Fruit fly (Drosophila melanogaster) S2 (cell line): ENCODE data around the gene Sap30.

Experiments
- CG8478 ChIP-seq: fragments of >200 bp; optimal IDR thresholded peaks from 2 replicates; lab custom pipeline; 2018
- CTCF ChIP-seq, 2 experiments: fragments of >200 bp; optimal IDR thresholded peaks; 2 replicates each; lab custom pipeline; 2018

DNA sequence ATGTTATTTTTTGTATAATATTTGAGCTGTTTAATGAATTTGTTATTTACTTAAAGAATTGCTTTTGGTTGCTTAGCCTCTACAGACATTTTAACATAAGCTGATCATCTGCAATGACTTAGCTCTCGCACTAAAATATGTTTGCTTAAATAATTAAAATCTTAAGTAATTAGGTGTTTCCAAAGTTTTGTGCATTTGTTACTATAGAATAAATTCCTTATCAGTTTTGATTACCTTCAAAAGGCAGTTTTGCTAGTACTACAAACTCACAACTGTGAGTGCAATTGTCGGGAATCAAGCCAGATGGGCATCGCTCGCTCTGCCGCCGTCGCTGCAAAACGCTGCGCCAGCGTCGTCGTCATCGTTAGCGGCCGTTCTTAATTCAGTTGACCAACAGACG lies 29.4 kb downstream of the Sap30 start:
- no peak for TF ChIP-seq CG8478
- no peak for TF ChIP-seq CTCF (optimal IDR thresholded peaks at IDR 0.05; lab: Kevin White, UChicago)
